Fruit fly (Drosophila melanogaster): ENCODE data around the gene Irp-1A.

Gene Irp-1A

DNA sequence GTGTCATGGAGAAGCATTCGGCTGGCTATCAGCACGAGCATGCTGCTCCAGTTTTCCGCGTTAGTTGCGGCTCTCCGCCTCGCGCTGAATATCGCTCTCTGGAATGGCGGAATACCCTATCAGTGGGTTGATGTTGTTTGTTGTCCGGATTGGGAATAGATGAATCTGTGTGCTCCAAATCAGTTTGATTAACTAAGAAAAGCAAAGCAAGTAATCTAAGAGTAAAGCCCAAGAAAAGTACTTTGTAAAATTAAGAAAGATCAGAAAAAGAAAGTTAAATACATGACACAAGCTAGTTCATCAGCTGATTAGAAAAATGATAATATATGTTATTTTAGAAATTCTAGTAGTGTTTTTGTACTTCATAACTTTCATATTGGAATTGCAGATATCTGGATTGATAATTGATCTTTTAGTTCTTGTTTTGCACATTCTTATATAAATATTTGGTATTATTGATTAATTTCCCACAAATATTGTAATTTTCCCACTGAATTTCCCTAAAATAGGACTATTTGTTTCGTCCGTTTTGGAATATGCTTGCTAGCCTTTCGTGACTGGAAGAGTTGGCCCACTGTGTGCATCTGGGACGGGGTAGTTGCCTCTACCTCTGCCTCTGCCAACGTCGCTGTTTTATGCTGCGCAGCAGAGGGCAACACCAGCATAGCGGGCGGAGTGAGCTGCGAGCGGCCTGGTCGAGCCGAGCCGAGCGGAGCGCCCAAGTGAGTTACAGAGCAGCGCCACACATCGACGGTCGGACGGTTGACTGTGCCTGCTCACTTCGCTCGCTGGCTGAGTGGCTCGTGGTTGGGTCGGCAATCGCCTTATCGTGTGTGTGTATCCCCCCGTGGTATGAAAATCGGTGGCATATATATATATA is 29.7 kb upstream of the Irp-1A start (continued):
- TF ChIP-seq en (GFP tag; optimal IDR thresholded peaks at IDR 0.05), result no peak
- peak; percentile 43 for TF ChIP-seq CG1602 (GFP tag; optimal IDR thresholded peaks at IDR 0.05)
- TF ChIP-seq CG7928 (GFP tag; optimal IDR thresholded peaks at IDR 0.05), result no peak
- TF ChIP-seq HHEX (GFP tag; optimal IDR thresholded peaks at IDR 0.05), result peak; percentile 38
- TF ChIP-seq Dad (GFP tag; optimal IDR thresholded peaks at IDR 0.05), result no peak
- TF ChIP-seq CG17612 (GFP tag; IDR thresholded peaks at IDR 0.05), result 0 out of 2 replicates have a peak, but pooled peaks have one; percentile 44
- peak; percentile 6 for TF ChIP-seq odd (GFP tag; optimal IDR thresholded peaks at IDR 0.05)
- TF ChIP-seq btn (GFP tag; optimal IDR thresholded peaks at IDR 0.05), result no peak
- TF ChIP-seq CG30403 (GFP tag; optimal IDR thresholded peaks at IDR 0.05), result peak; percentile 84
- TF ChIP-seq CHES-1-like (GFP tag; optimal IDR thresholded peaks at IDR 0.05), result peak; percentile 58
- TF ChIP-seq CG34376 (GFP tag; optimal IDR thresholded peaks at IDR 0.05), result no peak
- no peak for TF ChIP-seq CG7963 (GFP tag; IDR thresholded peaks at IDR 0.05; ENCODE audit: partially characterized antibody)
- TF ChIP-seq CG12236 (GFP tag; optimal IDR thresholded peaks at IDR 0.05), result peak; percentile 13
- no peak for TF ChIP-seq CG33213 (GFP tag; optimal IDR thresholded peaks at IDR 0.05)
- TF ChIP-seq crp (GFP tag; optimal IDR thresholded peaks at IDR 0.05), result peak in 1 of 2 experiments; percentile 1
- TF ChIP-seq CG16815 (GFP tag; optimal IDR thresholded peaks at IDR 0.05), result peak; percentile 26
- no peak for TF ChIP-seq Scr (GFP tag; IDR thresholded peaks at IDR 0.05; ENCODE audit: partially characterized antibody)
- peak; percentile 17; the same call in 1 of the 2 replicates for TF ChIP-seq al (GFP tag; IDR thresholded peaks at IDR 0.05)
- peak; percentile 41; the same call in 1 of the 2 replicates for TF ChIP-seq Bgb (GFP tag; IDR thresholded peaks at IDR 0.05; ENCODE audit: partially characterized antibody)
- TF ChIP-seq otp (GFP tag; IDR thresholded peaks at IDR 0.05), result peak; percentile 36; the same call in 1 of the 3 replicates
- TF ChIP-seq sisA (GFP tag; IDR thresholded peaks at IDR 0.05), result peak; percentile 52; the same call in 1 of the 2 replicates
- peak; percentile 64 for TF ChIP-seq Hsf (GFP tag; optimal IDR thresholded peaks at IDR 0.05)
- TF ChIP-seq ara (GFP tag; IDR thresholded peaks at IDR 0.05), result peak; percentile 39; the same call in 1 of the 2 replicates
- no peak for TF ChIP-seq dmrt11E (tag; optimal IDR thresholded peaks at IDR 0.05)
- no peak for TF ChIP-seq knrl (GFP tag; IDR thresholded peaks at IDR 0.05; ENCODE audit: partially characterized antibody)
- TF ChIP-seq esg (GFP tag; conservative IDR thresholded peaks at IDR 0.05), result peak; percentile 42
- TF ChIP-seq unc-4 (GFP tag; IDR thresholded peaks at IDR 0.05; ENCODE audit: partially characterized antibody), result peak; percentile 44
- peak; percentile 29 for TF ChIP-seq Side (GFP tag; optimal IDR thresholded peaks at IDR 0.05)
- TF ChIP-seq CG10209 (GFP tag; optimal IDR thresholded peaks at IDR 0.05), result peak; percentile 61
- peak; percentile 56 for TF ChIP-seq pho (GFP tag; optimal IDR thresholded peaks at IDR 0.05)
- TF ChIP-seq sna (GFP tag; IDR thresholded peaks at IDR 0.05; ENCODE audit: partially characterized antibody), result peak; percentile 19; the same call in 1 of the 2 replicates
- TF ChIP-seq inv (GFP tag; IDR thresholded peaks at IDR 0.05; ENCODE audit: partially characterized antibody), result no peak
- TF ChIP-seq tap (tag; optimal IDR thresholded peaks at IDR 0.05), result peak; percentile 50
- TF ChIP-seq CG11560 (tag; IDR thresholded peaks at IDR 0.05), result no peak
- no peak for TF ChIP-seq Hey (tag; optimal IDR thresholded peaks at IDR 0.05)
- TF ChIP-seq CG9817 (tag; optimal IDR thresholded peaks at IDR 0.05), result peak; percentile 41
- no peak for TF ChIP-seq Kr (GFP tag; optimal IDR thresholded peaks at IDR 0.05)
- TF ChIP-seq sr (GFP tag; IDR thresholded peaks at IDR 0.05), result 0 out of 3 replicates have a peak, but pooled peaks have one; percentile 28
- peak; percentile 24 for TF ChIP-seq Fer1 (GFP tag; optimal IDR thresholded peaks at IDR 0.05)
- TF ChIP-seq pros (GFP tag; optimal IDR thresholded peaks at IDR 0.05), result no peak
- TF ChIP-seq tio (GFP tag; optimal IDR thresholded peaks at IDR 0.05), result no peak
- peak in 1 of 2 experiments; percentile 54 for TF ChIP-seq bsh (GFP tag; optimal IDR thresholded peaks at IDR 0.05)
- TF ChIP-seq CG10462 (GFP tag; optimal IDR thresholded peaks at IDR 0.05), result no peak
- peak; percentile 52 for TF ChIP-seq CG8388 (GFP tag; optimal IDR thresholded peaks at IDR 0.05)
- peak; percentile 67 for TF ChIP-seq az2 (GFP tag; optimal IDR thresholded peaks at IDR 0.05)
- TF ChIP-seq jumu (GFP tag; optimal IDR thresholded peaks at IDR 0.05), result peak; percentile 45
- TF ChIP-seq CG1603 (tag; optimal IDR thresholded peaks at IDR 0.05), result peak; percentile 31
